Fruit fly (Drosophila melanogaster): Measurements from ENCODE around the gene CG46448.
A peak's percentile ranks its signal among the peaks of the same experiment; 100 is the strongest.

The CG46448 gene

DNA sequence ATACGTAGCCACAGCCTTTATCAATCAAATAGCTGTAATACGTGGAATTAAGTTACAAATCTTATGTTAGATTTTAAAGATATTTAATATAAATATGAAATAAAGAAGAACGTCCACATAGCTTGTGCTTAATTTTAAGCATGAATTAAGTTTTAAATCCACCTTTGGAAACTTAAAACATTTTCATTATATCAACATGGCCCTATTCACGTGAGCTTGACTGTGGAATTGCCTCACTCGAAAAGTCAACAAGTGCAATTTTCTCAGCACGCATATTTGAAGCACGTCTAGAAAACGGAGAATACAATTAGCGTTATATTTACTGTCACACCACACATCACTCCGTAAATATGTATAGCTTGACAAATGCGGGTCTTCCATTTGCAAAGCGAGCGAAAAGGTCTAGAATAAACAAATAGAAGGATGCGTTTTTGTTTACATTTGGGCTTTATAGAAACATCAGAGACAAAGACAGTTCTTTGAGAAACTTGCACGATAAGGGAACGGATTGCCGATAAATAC is 27.8 kb upstream of the CG46448 start (continued):
- TF ChIP-seq Fer1 (GFP tag; optimal IDR thresholded peaks at IDR 0.05) (peak; percentile 92), Myb (GFP tag; optimal IDR thresholded peaks at IDR 0.05) (peak; percentile 27), sr (GFP tag; IDR thresholded peaks at IDR 0.05) (no peak), wor (GFP tag; IDR thresholded peaks at IDR 0.05) (peak; percentile 72), Bteb2 (GFP tag; optimal IDR thresholded peaks at IDR 0.05) (peak; percentile 76), Sox102F (GFP tag; optimal IDR thresholded peaks at IDR 0.05) (peak; percentile 91), cg (GFP tag; optimal IDR thresholded peaks at IDR 0.05) (no peak), Vsx1 (GFP tag; optimal IDR thresholded peaks at IDR 0.05) (peak; percentile 80), CG16779 (GFP tag; IDR thresholded peaks at IDR 0.05) (0 out of 2 replicates have a peak, but pooled peaks have one; percentile 52), her (GFP tag; optimal IDR thresholded peaks at IDR 0.05) (no peak), CG4328 (GFP tag; optimal IDR thresholded peaks at IDR 0.05) (peak; percentile 85), HmgZ (tag; optimal IDR thresholded peaks at IDR 0.05) (peak; percentile 91), Usf (GFP tag; optimal IDR thresholded peaks at IDR 0.05) (peak; percentile 58), h (optimal IDR thresholded peaks at IDR 0.05) (no peak), CG14965 (GFP tag; optimal IDR thresholded peaks at IDR 0.05; ENCODE audit: borderline replicate concordance) (no peak), cad (GFP tag; optimal IDR thresholded peaks at IDR 0.05) (no peak), tgo (GFP tag; IDR thresholded peaks at IDR 0.05) (peak; percentile 82), CG15601 (tag; optimal IDR thresholded peaks at IDR 0.05) (peak; percentile 92), Tbp (GFP tag; optimal IDR thresholded peaks at IDR 0.05) (no peak), dpn (GFP tag; optimal IDR thresholded peaks at IDR 0.05) (peak; percentile 74 to 86), en (GFP tag; optimal IDR thresholded peaks at IDR 0.05) (peak; percentile 10), Aef1 (GFP tag; IDR thresholded peaks at IDR 0.05) (peak; percentile 83), exex (tag; optimal IDR thresholded peaks at IDR 0.05) (peak; percentile 63), CG15269 (tag; optimal IDR thresholded peaks at IDR 0.05) (peak; percentile 93), sens (GFP tag) (peak; percentile 95), zen (tag; optimal IDR thresholded peaks at IDR 0.05) (peak; percentile 85), CG4360 (GFP tag; IDR thresholded peaks at IDR 0.05) (peak; percentile 80), Stat92E (GFP tag; optimal IDR thresholded peaks at IDR 0.05) (peak in 1 of 3 experiments; percentile 17), CG33213 (GFP tag; optimal IDR thresholded peaks at IDR 0.05) (no peak), CG11696 (GFP tag; IDR thresholded peaks at IDR 0.05) (peak; percentile 99), tin (GFP tag; optimal IDR thresholded peaks at IDR 0.05) (peak; percentile 75), CG8089 (GFP tag; optimal IDR thresholded peaks at IDR 0.05) (peak; percentile 45), odd (GFP tag; optimal IDR thresholded peaks at IDR 0.05) (peak; percentile 84), Xbp1 (GFP tag; optimal IDR thresholded peaks at IDR 0.05) (peak; percentile 88), CG11695 (GFP tag; IDR thresholded peaks at IDR 0.05) (peak; percentile 95), CG17385 (GFP tag; optimal IDR thresholded peaks at IDR 0.05) (peak; percentile 87), tx (GFP tag; optimal IDR thresholded peaks at IDR 0.05) (peak; percentile 36), Oaz (GFP tag; IDR thresholded peaks at IDR 0.05) (peak; percentile 69), vnd (GFP tag; IDR thresholded peaks at IDR 0.05; ENCODE audit: partially characterized antibody) (no peak), CG1602 (GFP tag; optimal IDR thresholded peaks at IDR 0.05) (peak; percentile 78), Dad (GFP tag; optimal IDR thresholded peaks at IDR 0.05) (peak; percentile 56), chm (GFP tag; IDR thresholded peaks at IDR 0.05) (peak; percentile 87), Abd-B (GFP tag; optimal IDR thresholded peaks at IDR 0.05) (peak; percentile 79), dan (GFP tag; IDR thresholded peaks at IDR 0.05) (no peak), dm (GFP tag; optimal IDR thresholded peaks at IDR 0.05) (no peak), Dll (GFP tag; IDR thresholded peaks at IDR 0.05; ENCODE audit: partially characterized antibody) (no peak), Hr78 (GFP tag; optimal IDR thresholded peaks at IDR 0.05) (peak in 1 of 2 experiments; percentile 70), sens-2 (GFP tag; IDR thresholded peaks at IDR 0.05) (peak; percentile 77), CG32772 (GFP tag; IDR thresholded peaks at IDR 0.05) (peak; percentile 83; the same call in 1 of the 2 replicates), jumu (GFP tag; optimal IDR thresholded peaks at IDR 0.05) (no peak), CG18764 (GFP tag; optimal IDR thresholded peaks at IDR 0.05) (peak; percentile 82)

Data from whole organism, embryonic.